Fruit fly (Drosophila melanogaster): ENCODE measurements around the gene CecA2.

CecA2 gene

dm6 chr3R:30236994-30237393, 25.0 kb downstream of the CecA2 start:
- TF ChIP-seq Rfx (GFP tag; IDR thresholded peaks at IDR 0.05) (peak; percentile 44; the same call in 1 of the 2 replicates), Med (GFP tag) (peak; percentile 39), H2.0 (GFP tag; IDR thresholded peaks at IDR 0.05) (0 out of 2 replicates have a peak, but pooled peaks have one; percentile 17), CG15073 (GFP tag; optimal IDR thresholded peaks at IDR 0.05) (peak; percentile 98), Atf3 (GFP tag; optimal IDR thresholded peaks at IDR 0.05) (no peak), CG2199 (GFP tag; IDR thresholded peaks at IDR 0.05) (peak; percentile 84; the same call in 2 of the 3 replicates), caup (GFP tag; optimal IDR thresholded peaks at IDR 0.05; ENCODE audit: severe bottlenecking) (no peak), dan (GFP tag; IDR thresholded peaks at IDR 0.05) (no peak), CkIIα-i1 (GFP tag; IDR thresholded peaks at IDR 0.05) (no peak), abd-A (tag; optimal IDR thresholded peaks at IDR 0.05) (no peak), danr (GFP tag; IDR thresholded peaks at IDR 0.05) (no peak), Xbp1 (GFP tag; optimal IDR thresholded peaks at IDR 0.05) (peak; percentile 32), CG8290 (GFP tag; optimal IDR thresholded peaks at IDR 0.05) (no peak), CG8290 (tag; optimal IDR thresholded peaks at IDR 0.05) (peak in 1 of 2 experiments; percentile 23), CTCF (GFP tag; optimal IDR thresholded peaks at IDR 0.05) (peak; percentile 28)

DNA sequence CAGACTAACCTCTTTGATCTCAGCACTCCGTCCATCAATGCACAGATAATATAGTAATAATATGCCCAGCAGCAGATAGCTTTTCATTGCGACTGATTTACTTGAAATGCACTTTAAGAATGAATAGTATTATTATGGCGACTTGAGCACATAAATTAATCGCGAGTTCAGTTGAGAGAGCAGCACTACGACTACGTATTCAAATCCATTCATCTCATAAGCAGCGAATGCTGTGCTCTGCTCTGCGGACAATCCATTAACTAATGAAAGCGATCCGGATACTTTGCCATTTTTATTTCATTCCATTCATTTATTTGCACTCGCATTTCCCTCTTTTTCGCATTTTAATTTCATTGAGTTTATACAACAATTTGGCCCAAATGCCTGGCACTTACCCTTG, 25.7 kb downstream of the CecA2 start, which contains the start of gene CG43448:
Gene CG43448, minus strand, starts transcription at position 101 of the 400 bp plus-strand sequence.
- no peak for TF ChIP-seq gro (GFP tag; optimal IDR thresholded peaks at IDR 0.05)
- TF ChIP-seq B-H2 (GFP tag; optimal IDR thresholded peaks at IDR 0.05): no peak
- TF ChIP-seq Atf-2 (GFP tag; optimal IDR thresholded peaks at IDR 0.05): no peak
- TF ChIP-seq nerfin-2 (GFP tag; IDR thresholded peaks at IDR 0.05; ENCODE audit: partially characterized antibody): no peak
- no peak for TF ChIP-seq CG11560 (tag; IDR thresholded peaks at IDR 0.05)
- TF ChIP-seq Oli (tag; optimal IDR thresholded peaks at IDR 0.05): no peak
- TF ChIP-seq CG8478 (optimal IDR thresholded peaks at IDR 0.05): no peak
- TF ChIP-seq CG30431 (GFP tag; optimal IDR thresholded peaks at IDR 0.05): no peak
- TF ChIP-seq chinmo (GFP tag; IDR thresholded peaks at IDR 0.05; ENCODE audit: partially characterized antibody): no peak
- TF ChIP-seq sob (GFP tag; IDR thresholded peaks at IDR 0.05): no peak
- TF ChIP-seq kni (GFP tag; optimal IDR thresholded peaks at IDR 0.05): no peak
- no peak for TF ChIP-seq CG12659 (GFP tag; optimal IDR thresholded peaks at IDR 0.05)
- TF ChIP-seq CG10274 (GFP tag; optimal IDR thresholded peaks at IDR 0.05): no peak
- TF ChIP-seq CG12155 (GFP tag; optimal IDR thresholded peaks at IDR 0.05): no peak
- TF ChIP-seq dysf (GFP tag; IDR thresholded peaks at IDR 0.05): no peak
- TF ChIP-seq CG2120 (GFP tag; optimal IDR thresholded peaks at IDR 0.05): no peak
- TF ChIP-seq CG18764 (GFP tag; optimal IDR thresholded peaks at IDR 0.05): no peak
- no peak for TF ChIP-seq Gsc (GFP tag; IDR thresholded peaks at IDR 0.05)
- no peak for TF ChIP-seq sc (optimal IDR thresholded peaks at IDR 0.05)
- no peak for TF ChIP-seq sc (GFP tag; optimal IDR thresholded peaks at IDR 0.05)

DNA sequence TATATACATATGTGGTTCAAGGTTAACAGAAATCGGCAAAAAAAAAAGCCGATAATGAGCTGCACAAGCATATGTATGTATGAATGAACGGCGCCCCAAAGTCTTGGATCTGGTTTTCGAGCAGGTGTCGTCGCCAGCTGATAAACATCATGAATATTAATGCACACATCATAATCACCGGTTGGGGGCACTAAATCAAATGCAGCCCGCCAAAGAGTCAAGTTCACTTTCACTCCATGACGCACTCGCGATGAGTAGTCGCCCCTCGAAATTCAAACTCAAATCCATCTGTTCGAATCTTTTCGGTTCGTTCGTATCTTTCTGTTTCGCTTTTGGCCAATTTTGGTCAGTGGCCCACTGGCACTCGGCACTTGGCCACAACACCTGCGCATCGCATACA, 28.3 kb downstream of the CecA2 start:
- TF ChIP-seq CG9727 (GFP tag; optimal IDR thresholded peaks at IDR 0.05) (no peak), CG10543 (GFP tag; optimal IDR thresholded peaks at IDR 0.05) (no peak), Awh (GFP tag; IDR thresholded peaks at IDR 0.05) (no peak), CG8388 (GFP tag; optimal IDR thresholded peaks at IDR 0.05) (no peak), z (GFP tag; IDR thresholded peaks at IDR 0.05) (peak; percentile 44; the same call in 1 of the 3 replicates), CG18599 (GFP tag; optimal IDR thresholded peaks at IDR 0.05) (no peak), CG9817 (tag; optimal IDR thresholded peaks at IDR 0.05) (no peak), grn (GFP tag; optimal IDR thresholded peaks at IDR 0.05) (no peak), Fer3 (tag; optimal IDR thresholded peaks at IDR 0.05) (no peak), CG12071 (GFP tag; optimal IDR thresholded peaks at IDR 0.05) (no peak), kni (GFP tag; optimal IDR thresholded peaks at IDR 0.05) (peak; percentile 8), Asciz (GFP tag; optimal IDR thresholded peaks at IDR 0.05) (no peak), luna (GFP tag; optimal IDR thresholded peaks at IDR 0.05) (no peak), Dad (GFP tag; optimal IDR thresholded peaks at IDR 0.05) (no peak), fd96Cb (tag; optimal IDR thresholded peaks at IDR 0.05) (no peak), ro (GFP tag; IDR thresholded peaks at IDR 0.05) (no peak), Blimp-1 (GFP tag; optimal IDR thresholded peaks at IDR 0.05) (peak; percentile 74), CG11695 (GFP tag; IDR thresholded peaks at IDR 0.05) (no peak), vvl (GFP tag; IDR thresholded peaks at IDR 0.05) (peak; percentile 72)

Data from whole organism, embryonic.